Fruit fly (Drosophila melanogaster): ENCODE data around the gene nkd.

Gene nkd

dm6 chr3L:19016133-19016804, 29.0 kb downstream of the nkd start (continued):
- no peak for TF ChIP-seq Dbx (GFP tag; IDR thresholded peaks at IDR 0.05)
- peak; percentile 37 for TF ChIP-seq PHDP (tag; optimal IDR thresholded peaks at IDR 0.05)
- no peak for TF ChIP-seq Ravus (GFP tag; IDR thresholded peaks at IDR 0.05)
- TF ChIP-seq GATAe (GFP tag; conservative IDR thresholded peaks at IDR 0.05) = no peak
- TF ChIP-seq sd (tag; optimal IDR thresholded peaks at IDR 0.05) = peak; percentile 27
- no peak for TF ChIP-seq gcm2 (GFP tag; optimal IDR thresholded peaks at IDR 0.05)
- TF ChIP-seq CG5245 (GFP tag; optimal IDR thresholded peaks at IDR 0.05) = no peak
- peak; percentile 35 for TF ChIP-seq CG10209 (GFP tag; optimal IDR thresholded peaks at IDR 0.05)
- peak; percentile 7 for TF ChIP-seq CG2712 (tag; optimal IDR thresholded peaks at IDR 0.05)
- TF ChIP-seq z (GFP tag; IDR thresholded peaks at IDR 0.05) = no peak
- no peak for TF ChIP-seq CG34376 (GFP tag; optimal IDR thresholded peaks at IDR 0.05)
- no peak for TF ChIP-seq CG1529 (GFP tag; optimal IDR thresholded peaks at IDR 0.05)
- no peak for TF ChIP-seq odd (GFP tag; optimal IDR thresholded peaks at IDR 0.05)
- TF ChIP-seq Ets65A (GFP tag) = no peak
- TF ChIP-seq gce (GFP tag; IDR thresholded peaks at IDR 0.05) = no peak; the same call in 2 of the 3 replicates
- peak; percentile 26; the same call in 1 of the 2 replicates for TF ChIP-seq esg (GFP tag; conservative IDR thresholded peaks at IDR 0.05)
- TF ChIP-seq cato (GFP tag; optimal IDR thresholded peaks at IDR 0.05; ENCODE audit: borderline replicate concordance) = no peak
- TF ChIP-seq NC2α (GFP tag; optimal IDR thresholded peaks at IDR 0.05) = no peak
- no peak for TF ChIP-seq CG4328 (GFP tag; optimal IDR thresholded peaks at IDR 0.05)
- no peak for TF ChIP-seq CG8359 (GFP tag; optimal IDR thresholded peaks at IDR 0.05; ENCODE audit: borderline replicate concordance)
- TF ChIP-seq CG14965 (GFP tag; optimal IDR thresholded peaks at IDR 0.05; ENCODE audit: borderline replicate concordance) = no peak
- peak; percentile 63 for TF ChIP-seq CG7839 (tag; optimal IDR thresholded peaks at IDR 0.05)
- no peak for TF ChIP-seq CG34224 (GFP tag; IDR thresholded peaks at IDR 0.05; ENCODE audit: partially characterized antibody)
- no peak for TF ChIP-seq fd102C (GFP tag; optimal IDR thresholded peaks at IDR 0.05)
- no peak for TF ChIP-seq ara (GFP tag; IDR thresholded peaks at IDR 0.05)
- peak; percentile 27 for TF ChIP-seq Fer3 (tag; optimal IDR thresholded peaks at IDR 0.05)
- no peak for TF ChIP-seq Ets97D (GFP tag; optimal IDR thresholded peaks at IDR 0.05)
- TF ChIP-seq CG2678 (tag; optimal IDR thresholded peaks at IDR 0.05) = peak; percentile 65
- peak; percentile 47 for TF ChIP-seq CoRest (tag; optimal IDR thresholded peaks at IDR 0.05)
- TF ChIP-seq CG1792 (GFP tag; optimal IDR thresholded peaks at IDR 0.05) = no peak
- TF ChIP-seq Fer2 (tag; optimal IDR thresholded peaks at IDR 0.05) = no peak
- TF ChIP-seq cg (GFP tag; optimal IDR thresholded peaks at IDR 0.05) = no peak
- no peak for TF ChIP-seq amos (GFP tag; IDR thresholded peaks at IDR 0.05; ENCODE audit: partially characterized antibody)
- TF ChIP-seq Hr51 (GFP tag; optimal IDR thresholded peaks at IDR 0.05) = peak in 1 of 2 experiments; percentile 58
- no peak for TF ChIP-seq CG33213 (GFP tag; optimal IDR thresholded peaks at IDR 0.05)
- no peak for TF ChIP-seq zf30C (GFP tag; optimal IDR thresholded peaks at IDR 0.05)
- no peak for TF ChIP-seq E2f1 (GFP tag; IDR thresholded peaks at IDR 0.05)
- TF ChIP-seq slou (GFP tag; optimal IDR thresholded peaks at IDR 0.05) = no peak
- TF ChIP-seq Pdp1 (GFP tag; optimal IDR thresholded peaks at IDR 0.05) = no peak
- no peak for TF ChIP-seq CG13123 (GFP tag; optimal IDR thresholded peaks at IDR 0.05)
- TF ChIP-seq CG15011 (GFP tag; optimal IDR thresholded peaks at IDR 0.05) = no peak
- no peak for TF ChIP-seq pho (GFP tag; optimal IDR thresholded peaks at IDR 0.05)
- no peak for TF ChIP-seq pan (optimal IDR thresholded peaks at IDR 0.05)
- TF ChIP-seq pan (GFP tag; optimal IDR thresholded peaks at IDR 0.05 in 1 of 2, IDR thresholded peaks at IDR 0.05 in 1 of 2) = peak in 1 of 2 experiments; percentile 10
- TF ChIP-seq HmgZ (tag; optimal IDR thresholded peaks at IDR 0.05) = no peak
- no peak for TF ChIP-seq wor (GFP tag; IDR thresholded peaks at IDR 0.05)
- peak; percentile 1 for TF ChIP-seq mam (GFP tag; optimal IDR thresholded peaks at IDR 0.05)
- TF ChIP-seq CG17802 (tag; optimal IDR thresholded peaks at IDR 0.05) = no peak
- TF ChIP-seq sima (GFP tag; optimal IDR thresholded peaks at IDR 0.05) = no peak
- TF ChIP-seq crol (GFP tag; IDR thresholded peaks at IDR 0.05) = peak; percentile 86
